Fruit fly (Drosophila melanogaster) whole organism, pupa: ENCODE data around the gene dgt6.

Experiments used
- CG32121 ChIP-seq: fragments of 200-800 bp; sonication (Bioruptor generic); IDR thresholded peaks from 2 replicates; pipeline ENCODE4 v1.3.6; 2022; ENCODE audit warnings: missing biosample characterization, missing genetic modification characterization
- CG8301 ChIP-seq: fragments of 200-800 bp; sonication (Bioruptor generic); optimal IDR thresholded peaks from 2 replicates; lab custom pipeline; 2018; ENCODE audit warnings: missing biosample characterization, mild to moderate bottlenecking, missing genetic modification characterization
- CG9948 ChIP-seq: fragments of 200-800 bp; sonication (Bioruptor generic); optimal IDR thresholded peaks from 2 replicates; lab custom pipeline; 2018; ENCODE audit warnings: missing biosample characterization, mild to moderate bottlenecking, missing genetic modification characterization, moderate library complexity
- EcR ChIP-seq: fragments of 200-800 bp; sonication (Bioruptor generic); optimal IDR thresholded peaks from 3 replicates; lab custom pipeline; 2019; ENCODE audit warnings: missing biosample characterization, missing genetic modification characterization, mild to moderate bottlenecking, moderate library complexity, missing genetic modification reagents
- Pif1B ChIP-seq: fragments of 200-800 bp; sonication (Bioruptor generic); optimal IDR thresholded peaks from 3 replicates; lab custom pipeline; 2016; ENCODE audit warnings: missing biosample characterization, missing genetic modification characterization

DNA sequence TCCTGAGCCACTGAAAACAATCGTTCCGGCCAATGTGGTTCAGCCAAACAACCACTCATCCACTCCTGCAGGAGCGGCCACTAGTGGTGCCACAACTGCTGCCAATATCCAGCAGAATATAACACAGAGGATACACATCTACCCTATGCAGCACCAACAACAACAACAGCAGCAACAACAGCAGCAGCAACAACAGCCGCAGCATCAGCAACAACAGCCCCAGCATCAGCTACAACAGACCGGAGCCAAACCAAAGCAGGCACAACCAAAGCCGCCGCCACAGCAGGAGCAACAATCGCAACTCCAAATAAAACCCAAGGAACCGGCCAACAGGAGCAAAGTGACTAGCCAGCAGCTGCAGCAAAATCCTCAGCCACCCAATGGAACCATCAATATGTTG is 27.5 kb downstream of the dgt6 start:
- TF ChIP-seq CG8301 (tag; lab: Kevin White, UChicago) (no peak), CG9948 (tag; lab: Kevin White, UChicago) (no peak), EcR (no peak), CG32121 (no peak), Pif1B (GFP tag; lab: Kevin White, UChicago) (no peak)
